ENCODE assay signal across 4 worm cellular contexts in the genomic region with DNA sequence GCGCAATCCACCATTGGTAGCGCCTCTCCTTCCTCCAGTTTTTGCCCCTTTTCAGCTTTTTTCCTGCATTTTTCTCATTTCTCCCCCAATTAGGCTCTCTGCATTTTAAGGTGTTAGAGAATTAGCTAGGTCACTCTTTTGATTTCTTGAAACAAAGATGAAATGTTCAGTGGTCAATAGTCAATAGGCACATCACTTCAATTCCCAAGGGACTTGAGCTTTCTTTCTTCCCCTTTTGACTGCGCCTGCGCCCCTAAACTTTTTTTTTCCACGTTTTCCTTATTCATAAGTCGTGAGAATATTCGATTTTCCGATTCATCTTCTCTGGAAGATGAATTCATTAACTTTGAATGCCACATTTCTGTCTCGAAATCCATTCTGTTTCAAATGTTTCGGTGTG.
TF ChIP-seq lines count a peak whose summit lies in the region.

No protein-coding gene starts in this region.

TF ChIP-seq in whole organism, L1 larva, 84 proteins besides CTCF, POLR2A, EP300 and RAD21:
- TF ChIP-seq grh-1 (GFP tag; IDR thresholded peaks at IDR 0.05; lab: Robert Waterston, UW), result no peak
- no peak for TF ChIP-seq nhr-85 (tag; lab: Kevin White, UChicago)
- TF ChIP-seq lin-14 (GFP tag; optimal IDR thresholded peaks at IDR 0.05; lab: Kevin White, UChicago), result peak; percentile 3

TF ChIP-seq in whole organism, L2 larva, 48 proteins besides CTCF, POLR2A, EP300 and RAD21:
- no peak for TF ChIP-seq nhr-25 (tag; optimal IDR thresholded peaks at IDR 0.05; lab: Kevin White, UChicago)
- TF ChIP-seq Y55F3AM.14 (GFP tag; optimal IDR thresholded peaks at IDR 0.05; lab: Kevin White, UChicago), result peak; percentile 77

TF ChIP-seq in whole organism, L4 larva, 104 proteins besides CTCF, POLR2A, EP300 and RAD21:
- TF ChIP-seq F26F4.8 (GFP tag; conservative IDR thresholded peaks at IDR 0.05; lab: Robert Waterston, UW) (no peak), set-16 (GFP tag; IDR thresholded peaks at IDR 0.05; lab: Robert Waterston, UW) (no peak), aha-1 (tag; lab: Kevin White, UChicago) (peak; percentile 73), dmd-8 (GFP tag; IDR thresholded peaks at IDR 0.05; lab: Robert Waterston, UW) (no peak)

TF ChIP-seq in whole organism, late embryonic, 69 proteins besides CTCF, POLR2A, EP300 and RAD21:
- TF ChIP-seq eyg-1 (tag; optimal IDR thresholded peaks at IDR 0.05; lab: Kevin White, UChicago), result no peak
- TF ChIP-seq unc-42 (tag; optimal IDR thresholded peaks at IDR 0.05; lab: Kevin White, UChicago), result peak; percentile 26
- no peak for TF ChIP-seq ceh-48 (tag; optimal IDR thresholded peaks at IDR 0.05; lab: Kevin White, UChicago)
- TF ChIP-seq unc-3 (GFP tag; conservative IDR thresholded peaks at IDR 0.05; lab: Robert Waterston, UW), result peak; percentile 83
- peak; percentile 84 for TF ChIP-seq unc-3 (tag; optimal IDR thresholded peaks at IDR 0.05; lab: Kevin White, UChicago)
